Fruit fly (Drosophila melanogaster): ENCODE data around the gene IntS12.

IntS12 gene

dm6 chr3R:26862848-26863448 is at the start of gene IntS12, which contains the start of gene Lerp:
IntS12 (plus strand) TSS chr3R:26863376.
Lerp (minus strand) TSS chr3R:26863130.
- TF ChIP-seq noc (tag; optimal IDR thresholded peaks at IDR 0.05) = no peak

- no peak for TF ChIP-seq noc (tag; optimal IDR thresholded peaks at IDR 0.05)
Measured at dm6 chr3R:26821117-26821516, 42.1 kb upstream of the IntS12 start.

dm6 chr3R:26831861-26832260 is 31.3 kb upstream of the IntS12 start:
- no peak for TF ChIP-seq noc (tag; optimal IDR thresholded peaks at IDR 0.05)

dm6 chr3R:26846446-26846845 is 16.7 kb upstream of the IntS12 start:
- TF ChIP-seq noc (tag; optimal IDR thresholded peaks at IDR 0.05) = no peak

DNA sequence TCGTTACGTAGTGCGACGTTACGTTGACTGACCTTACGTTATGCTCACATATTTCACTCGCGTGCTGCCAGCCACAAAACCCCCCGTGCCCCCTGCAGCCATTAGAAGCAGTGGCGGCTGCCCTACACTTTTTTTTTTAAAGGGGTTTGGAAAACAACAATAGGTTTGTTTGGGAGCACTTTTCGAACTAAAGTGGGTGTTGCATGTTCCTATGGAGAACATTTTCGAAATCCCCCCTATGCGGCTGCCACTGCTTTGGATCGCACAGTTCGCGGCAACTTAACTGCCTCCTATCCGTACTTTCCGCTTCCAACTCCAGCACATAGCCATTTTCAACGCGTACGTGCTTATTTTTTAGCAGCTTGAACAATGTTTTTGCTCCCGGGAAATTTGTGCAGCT is 9.5 kb upstream of the IntS12 start:
- no peak for TF ChIP-seq noc (tag; optimal IDR thresholded peaks at IDR 0.05)

- no peak for TF ChIP-seq noc (tag; optimal IDR thresholded peaks at IDR 0.05)
Measured at dm6 chr3R:26859228-26859627, 3.9 kb upstream of the IntS12 start.

DNA sequence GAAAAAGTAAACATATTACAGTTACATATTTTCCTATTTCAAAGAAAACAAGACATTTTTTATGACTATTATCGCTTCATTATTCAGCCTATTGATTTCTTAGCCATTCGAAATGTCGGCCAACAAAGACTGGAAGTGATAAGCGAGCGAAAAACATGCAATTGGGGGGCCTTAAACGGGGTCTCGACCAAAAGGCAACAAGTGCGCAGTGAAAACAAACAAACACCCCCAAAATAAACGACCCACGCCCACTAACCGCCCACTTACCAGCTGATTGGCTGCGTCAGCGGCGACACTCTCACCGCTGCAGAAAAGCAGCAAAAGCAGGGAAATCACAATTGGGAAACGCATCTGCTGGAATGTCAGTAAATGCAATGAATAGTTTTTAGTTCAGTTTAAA is 963 bp upstream of the IntS12 start:
- no peak for TF ChIP-seq noc (tag; optimal IDR thresholded peaks at IDR 0.05)

- peak; percentile 72 for TF ChIP-seq noc (tag; optimal IDR thresholded peaks at IDR 0.05)
Measured at dm6 chr3R:26866577-26867456, 3.6 kb downstream of the IntS12 start, which contains the start of the genes ball and His2Av. ball (minus strand) TSS chr3R:26866807. His2Av (plus strand) TSS chr3R:26866929.

- TF ChIP-seq noc (tag; optimal IDR thresholded peaks at IDR 0.05) = no peak
Measured at dm6 chr3R:26867457-26868044, 4.4 kb downstream of the IntS12 start.

dm6 chr3R:26869431-26869830 is 6.3 kb downstream of the IntS12 start:
- no peak for TF ChIP-seq noc (tag; optimal IDR thresholded peaks at IDR 0.05)

- no peak for TF ChIP-seq noc (tag; optimal IDR thresholded peaks at IDR 0.05)
Measured at dm6 chr3R:26870494-26870893, 7.3 kb downstream of the IntS12 start.

dm6 chr3R:26871061-26871460 is 7.9 kb downstream of the IntS12 start:
- TF ChIP-seq noc (tag; optimal IDR thresholded peaks at IDR 0.05) = no peak

DNA sequence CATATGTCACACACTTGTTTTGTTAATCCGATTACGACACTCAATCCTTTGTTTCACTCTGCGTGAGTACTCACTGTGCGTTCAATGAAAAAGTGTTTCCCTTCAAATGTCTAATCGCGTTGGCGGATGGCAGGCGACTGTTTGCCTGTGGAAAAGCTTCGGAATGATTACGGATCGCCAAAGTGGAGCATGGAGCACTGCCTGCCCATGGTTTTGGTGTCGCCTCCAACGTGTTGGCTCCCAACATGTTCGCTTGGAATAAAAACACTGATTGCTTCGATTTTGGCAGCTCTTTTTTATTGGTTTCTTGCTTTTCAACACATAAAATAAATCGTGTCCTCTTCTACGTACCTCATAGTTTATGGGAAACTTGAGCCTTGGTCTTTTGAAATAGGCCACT is 8.7 kb downstream of the IntS12 start, which contains the start of gene SPARC:
Gene SPARC, minus strand, starts transcription at position 144 of the 400 bp plus-strand sequence.
- TF ChIP-seq noc (tag; optimal IDR thresholded peaks at IDR 0.05) = no peak

dm6 chr3R:26875544-26876027 is 12.4 kb downstream of the IntS12 start, which contains the start of gene Rb97D:
Rb97D (minus strand) TSS chr3R:26875742.
- TF ChIP-seq noc (tag; optimal IDR thresholded peaks at IDR 0.05) = peak; percentile 67

DNA sequence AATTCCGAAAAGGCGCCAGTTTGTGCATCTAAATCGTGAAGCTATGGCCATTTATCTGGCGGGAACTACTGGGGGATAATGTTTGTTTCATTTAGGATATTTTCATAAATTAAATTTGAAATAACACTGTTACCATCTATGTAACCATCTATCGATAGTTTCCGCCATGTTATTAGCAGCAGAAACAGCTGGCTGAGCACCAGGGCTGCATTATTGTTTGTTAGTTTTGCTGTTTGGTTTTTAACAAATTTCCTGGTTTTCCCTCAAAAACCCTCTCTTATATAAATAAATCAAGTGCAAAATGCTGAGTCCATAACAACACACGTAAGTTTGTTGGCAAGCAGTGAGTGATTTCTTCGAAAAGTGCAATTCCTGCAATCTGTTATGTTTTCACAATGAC is 13.3 kb downstream of the IntS12 start, which contains the start of gene CG5500:
Gene CG5500, plus strand, starts transcription at position 199 of the 400 bp plus-strand sequence.
- no peak for TF ChIP-seq noc (tag; optimal IDR thresholded peaks at IDR 0.05)

- no peak for TF ChIP-seq noc (tag; optimal IDR thresholded peaks at IDR 0.05)
Measured at dm6 chr3R:26876851-26877250, 13.7 kb downstream of the IntS12 start.

Data from whole organism, larva.